Worm (Caenorhabditis elegans) whole organism, mixed stage, embryonic: ENCODE measurements around the gene srz-95.

Source experiments
- bed-3 ChIP-seq: fragments of 200-800 bp; sonication (Bioruptor generic); optimal IDR thresholded peaks from 3 replicates; lab custom pipeline; 2018; ENCODE audit warnings: mild to moderate bottlenecking, missing genetic modification characterization, moderate library complexity, missing compliant biosample characterization
- blmp-1 ChIP-seq: fragments of 150-350 bp; optimal IDR thresholded peaks from 2 replicates; lab custom pipeline; 2014; ENCODE audit warnings: missing biosample characterization, missing genetic modification characterization
- ceh-39 ChIP-seq: fragments of 150-350 bp; optimal IDR thresholded peaks from 2 replicates; lab custom pipeline; 2014; ENCODE audit warnings: missing biosample characterization, missing genetic modification characterization
- ceh-43 ChIP-seq: fragments of 200-800 bp; sonication (Bioruptor generic); optimal IDR thresholded peaks from 2 replicates; lab custom pipeline; 2018; ENCODE audit warnings: mild to moderate bottlenecking, missing genetic modification characterization, moderate library complexity, missing compliant biosample characterization
- ceh-83 ChIP-seq: fragments of 200-800 bp; sonication (Bioruptor generic); optimal IDR thresholded peaks from 2 replicates; lab custom pipeline; 2018; ENCODE audit warnings: mild to moderate bottlenecking, missing genetic modification characterization, missing compliant biosample characterization
- ces-1 ChIP-seq: fragments of 150-350 bp; optimal IDR thresholded peaks from 2 replicates; lab custom pipeline; 2014; ENCODE audit warnings: missing biosample characterization, missing genetic modification reagents, missing genetic modification characterization
- cnd-1 ChIP-seq: fragments of 200-800 bp; sonication (Bioruptor generic); optimal IDR thresholded peaks from 2 replicates; lab custom pipeline; 2018; ENCODE audit warnings: mild to moderate bottlenecking, missing genetic modification characterization, missing compliant biosample characterization
- drap-1 ChIP-seq: fragments of 200-800 bp; sonication (Bioruptor generic); optimal IDR thresholded peaks from 3 replicates; lab custom pipeline; 2018; ENCODE audit warnings: mild to moderate bottlenecking, missing genetic modification characterization, missing compliant biosample characterization
- elt-1 ChIP-seq: sonication (generic microtip); optimal IDR thresholded peaks from 2 replicates; lab custom pipeline; 2017; ENCODE audit warnings: missing genetic modification characterization, mild to moderate bottlenecking, missing compliant biosample characterization, antibody characterized with exemption, moderate library complexity, borderline replicate concordance; ENCODE audit not compliant: insufficient read depth
- elt-3 ChIP-seq: fragments of 150-350 bp; optimal IDR thresholded peaks from 2 replicates; lab custom pipeline; 2014; ENCODE audit warnings: missing biosample characterization, missing genetic modification characterization
- flh-1 ChIP-seq: fragments of 200-800 bp; sonication (Bioruptor generic); optimal IDR thresholded peaks from 2 replicates; lab custom pipeline; 2018; ENCODE audit warnings: mild to moderate bottlenecking, missing genetic modification characterization, moderate library complexity, missing compliant biosample characterization
- hlh-1 ChIP-seq: fragments of 150-350 bp; optimal IDR thresholded peaks from 2 replicates; lab custom pipeline; 2014; ENCODE audit warnings: missing biosample characterization, missing genetic modification reagents, missing genetic modification characterization
- lin-13 ChIP-seq: fragments of 150-350 bp; optimal IDR thresholded peaks from 2 replicates; lab custom pipeline; 2014; ENCODE audit warnings: missing biosample characterization, missing genetic modification characterization
- lin-32 ChIP-seq: fragments of 200-800 bp; sonication (Bioruptor generic); optimal IDR thresholded peaks from 2 replicates; lab custom pipeline; 2018; ENCODE audit warnings: mild to moderate bottlenecking, missing genetic modification characterization, missing compliant biosample characterization
- mab-5 ChIP-seq: fragments of 150-350 bp; optimal IDR thresholded peaks from 2 replicates; lab custom pipeline; 2014; ENCODE audit warnings: missing biosample characterization, missing genetic modification characterization
- mep-1 ChIP-seq: fragments of 150-350 bp; optimal IDR thresholded peaks from 2 replicates; lab custom pipeline; 2017; ENCODE audit warnings: missing biosample characterization, missing genetic modification reagents, missing genetic modification characterization, inconsistent platforms
- mls-2 ChIP-seq: sonication (generic microtip); optimal IDR thresholded peaks from 2 replicates; lab custom pipeline; 2016; ENCODE audit warnings: mild to moderate bottlenecking, missing genetic modification characterization, moderate library complexity, missing compliant biosample characterization
- nhr-12 ChIP-seq: fragments of 150-350 bp; optimal IDR thresholded peaks from 2 replicates; lab custom pipeline; 2014; ENCODE audit warnings: missing biosample characterization, missing genetic modification characterization
- nhr-2 ChIP-seq: fragments of 150-350 bp; optimal IDR thresholded peaks from 2 replicates; lab custom pipeline; 2014; ENCODE audit warnings: missing biosample characterization, missing genetic modification characterization
- nhr-28 ChIP-seq: fragments of 150-350 bp; optimal IDR thresholded peaks from 2 replicates; lab custom pipeline; 2014; ENCODE audit warnings: missing biosample characterization, missing genetic modification characterization
- nhr-76 ChIP-seq: sonication (generic microtip); optimal IDR thresholded peaks from 2 replicates; lab custom pipeline; 2017; ENCODE audit warnings: missing biosample characterization, missing genetic modification characterization
- pha-4 ChIP-seq: fragments of 150-350 bp; optimal IDR thresholded peaks from 2 replicates; lab custom pipeline; 2018; ENCODE audit warnings: missing biosample characterization, missing genetic modification reagents, missing genetic modification characterization
- sem-2 ChIP-seq: fragments of 200-800 bp; sonication (Bioruptor generic); optimal IDR thresholded peaks from 2 replicates; lab custom pipeline; 2018; ENCODE audit warnings: mild to moderate bottlenecking, missing genetic modification characterization, missing compliant biosample characterization
- snpc-4 ChIP-seq: fragments of 150-350 bp; optimal IDR thresholded peaks from 2 replicates; lab custom pipeline; 2014; ENCODE audit warnings: missing biosample characterization, missing genetic modification characterization
- sptf-1 ChIP-seq: sonication (generic microtip); optimal IDR thresholded peaks from 2 replicates; lab custom pipeline; 2017; ENCODE audit warnings: mild to moderate bottlenecking, missing genetic modification characterization, moderate library complexity, missing compliant biosample characterization
- tbx-8 ChIP-seq: fragments of 200-800 bp; sonication (Bioruptor generic); optimal IDR thresholded peaks from 2 replicates; lab custom pipeline; 2018; ENCODE audit warnings: mild to moderate bottlenecking, missing genetic modification characterization, moderate library complexity, missing compliant biosample characterization
- unc-120 ChIP-seq: sonication (generic microtip); optimal IDR thresholded peaks from 2 replicates; lab custom pipeline; 2017; ENCODE audit warnings: missing genetic modification characterization, missing compliant biosample characterization; ENCODE audit not compliant: poor library complexity, severe bottlenecking
- unc-39 ChIP-seq: fragments of 150-350 bp; optimal IDR thresholded peaks from 2 replicates; lab custom pipeline; 2014; ENCODE audit warnings: missing biosample characterization, missing genetic modification characterization
- unc-62 ChIP-seq: fragments of 150-350 bp; optimal IDR thresholded peaks from 2 replicates; lab custom pipeline; 2014; ENCODE audit warnings: missing biosample characterization, missing genetic modification reagents, missing genetic modification characterization
- zip-8 ChIP-seq: fragments of 150-350 bp; optimal IDR thresholded peaks from 2 replicates; lab custom pipeline; 2014; ENCODE audit warnings: missing biosample characterization, missing genetic modification characterization
- ztf-11 ChIP-seq: fragments of 150-350 bp; optimal IDR thresholded peaks from 2 replicates; lab custom pipeline; 2014; ENCODE audit warnings: missing biosample characterization, missing genetic modification characterization

srz-95 gene

DNA sequence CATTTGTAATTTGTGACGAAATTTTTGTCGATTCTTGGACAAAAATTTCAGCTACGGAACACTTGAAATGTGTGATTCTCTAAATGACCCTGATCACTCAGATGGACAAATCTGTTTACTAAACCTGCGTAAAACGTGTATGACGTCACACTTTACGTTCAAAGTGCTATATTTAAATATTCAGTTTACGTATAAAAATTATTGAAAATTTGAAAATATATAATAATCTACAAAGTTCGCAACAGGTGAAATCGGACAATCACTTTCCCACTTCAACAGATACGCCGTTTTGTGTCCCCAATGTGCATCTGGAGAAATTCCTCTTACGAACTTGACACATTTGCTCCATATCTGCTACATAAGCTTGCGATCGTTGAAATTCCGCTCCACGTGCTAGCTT, 13.4 kb downstream of the srz-95 start, which contains the start of gene srh-131:
Gene srh-131, plus strand, starts transcription at position 301 of the 400 bp plus-strand sequence.
- TF ChIP-seq nhr-28 (tag; lab: Kevin White, UChicago) (no peak), mls-2 (tag; lab: Kevin White, UChicago) (no peak), tbx-8 (GFP tag; lab: Kevin White, UChicago) (no peak), elt-3 (tag; lab: Kevin White, UChicago) (no peak), unc-120 (no peak), zip-8 (tag; lab: Kevin White, UChicago) (peak; percentile 53), snpc-4 (tag; lab: Kevin White, UChicago) (no peak)

DNA sequence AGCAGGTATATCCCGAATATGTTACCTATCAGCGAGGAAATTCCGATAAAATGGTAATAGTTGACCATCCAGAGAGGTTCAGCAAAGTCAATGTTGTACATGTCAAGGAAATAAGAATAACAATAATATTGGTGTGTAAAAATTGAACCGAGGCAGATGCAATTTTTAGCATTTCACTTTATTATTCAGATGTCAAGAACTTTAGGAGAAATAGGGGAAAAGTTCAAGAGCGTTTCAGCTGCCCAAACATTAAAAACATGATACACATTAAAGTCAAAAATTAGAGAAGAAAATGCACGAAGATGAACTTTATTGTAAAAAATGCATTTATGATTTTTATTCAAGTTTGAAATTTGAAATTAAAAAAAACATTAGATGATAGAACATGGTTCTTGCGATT, 16.5 kb downstream of the srz-95 start, which contains the start of gene sri-69:
Gene sri-69, minus strand, starts transcription at position 101 of the 400 bp plus-strand sequence.
- TF ChIP-seq nhr-28 (tag; lab: Kevin White, UChicago) (no peak), hlh-1 (tag; lab: Kevin White, UChicago) (no peak), tbx-8 (GFP tag; lab: Kevin White, UChicago) (no peak), snpc-4 (tag; lab: Kevin White, UChicago) (no peak), ztf-11 (tag; lab: Kevin White, UChicago) (no peak), lin-32 (GFP tag; lab: Kevin White, UChicago) (no peak), ceh-43 (no peak), ces-1 (GFP tag; lab: Kevin White, UChicago) (no peak), drap-1 (no peak), unc-120 (no peak), unc-62 (GFP tag; lab: Kevin White, UChicago) (no peak), lin-13 (tag; lab: Kevin White, UChicago) (no peak), pha-4 (tag; lab: Kevin White, UChicago) (no peak), unc-39 (tag; lab: Kevin White, UChicago) (no peak)

ce11 chrV:17009342-17010064, 17.7 kb downstream of the srz-95 start, which contains the start of the genes clc-12 and clec-240:
Gene clc-12, minus strand, starts transcription at chrV:17009388.
Gene clec-240, plus strand, starts transcription at chrV:17010014.
- TF ChIP-seq snpc-4 (tag; lab: Kevin White, UChicago): no peak
- no peak for TF ChIP-seq bed-3 (GFP tag; lab: Kevin White, UChicago)
- no peak for TF ChIP-seq unc-39 (tag; lab: Kevin White, UChicago)
- TF ChIP-seq sptf-1 (tag; lab: Kevin White, UChicago): no peak
- TF ChIP-seq tbx-8 (GFP tag; lab: Kevin White, UChicago): no peak
- no peak for TF ChIP-seq unc-120
- TF ChIP-seq lin-32 (GFP tag; lab: Kevin White, UChicago): no peak
- TF ChIP-seq lin-13 (tag; lab: Kevin White, UChicago): no peak
- no peak for TF ChIP-seq pha-4 (tag; lab: Kevin White, UChicago)
- TF ChIP-seq mls-2 (tag; lab: Kevin White, UChicago): no peak
- no peak for TF ChIP-seq mep-1 (tag; lab: Kevin White, UChicago)
- no peak for TF ChIP-seq hlh-1 (tag; lab: Kevin White, UChicago)
- TF ChIP-seq flh-1 (GFP tag; lab: Kevin White, UChicago): no peak
- TF ChIP-seq elt-3 (tag; lab: Kevin White, UChicago): no peak
- TF ChIP-seq ceh-39: no peak
- TF ChIP-seq nhr-2: no peak
- no peak for TF ChIP-seq ceh-83
- no peak for TF ChIP-seq zip-8 (tag; lab: Kevin White, UChicago)

- no peak for TF ChIP-seq zip-8 (tag; lab: Kevin White, UChicago)
- no peak for TF ChIP-seq bed-3 (GFP tag; lab: Kevin White, UChicago)
- TF ChIP-seq unc-120: no peak
- TF ChIP-seq ces-1 (GFP tag; lab: Kevin White, UChicago): no peak
- no peak for TF ChIP-seq pha-4 (tag; lab: Kevin White, UChicago)
- TF ChIP-seq blmp-1 (tag; lab: Kevin White, UChicago): no peak
- TF ChIP-seq mep-1 (tag; lab: Kevin White, UChicago): no peak
- TF ChIP-seq elt-1 (tag; lab: Kevin White, UChicago): no peak
- TF ChIP-seq sem-2 (GFP tag; lab: Kevin White, UChicago): no peak
- TF ChIP-seq nhr-76 (tag; lab: Kevin White, UChicago): no peak
- no peak for TF ChIP-seq flh-1 (GFP tag; lab: Kevin White, UChicago)
- no peak for TF ChIP-seq unc-62 (GFP tag; lab: Kevin White, UChicago)
- no peak for TF ChIP-seq lin-13 (tag; lab: Kevin White, UChicago)
- TF ChIP-seq tbx-8 (GFP tag; lab: Kevin White, UChicago): no peak
- TF ChIP-seq nhr-12: no peak
- TF ChIP-seq cnd-1: no peak
- no peak for TF ChIP-seq mab-5 (tag; lab: Kevin White, UChicago)
- TF ChIP-seq ceh-43: no peak
These were observed 21.4 kb downstream of the srz-95 start, which contains the start of gene clec-241 for ce11 chrV:17013232-17013631. Gene clec-241, minus strand, starts transcription at chrV:17013332.
